Worm (Caenorhabditis elegans) whole organism, young adult: Measurements from ENCODE around the gene grl-11.
A peak's percentile ranks its signal among the peaks of the same experiment; 100 is the strongest.

Source experiments
- B0261.1 ChIP-seq: sonication (generic microtip); optimal IDR thresholded peaks from 2 replicates; lab custom pipeline; 2016; ENCODE audit warnings: mild to moderate bottlenecking, missing genetic modification characterization, moderate library complexity, missing compliant biosample characterization
- C17E4.6 ChIP-seq: fragments of 200-800 bp; sonication (Bioruptor generic); IDR thresholded peaks from 2 replicates; pipeline ENCODE4 v1.3.6; 2022; ENCODE audit warnings: missing genetic modification reagents, missing genetic modification characterization, missing compliant biosample characterization
- D2030.7 ChIP-seq: fragments of 200-800 bp; sonication (Bioruptor generic); IDR thresholded peaks from 2 replicates; pipeline ENCODE4 v1.3.6; 2022; ENCODE audit warnings: missing genetic modification reagents, missing genetic modification characterization, missing compliant biosample characterization
- F10E7.11 ChIP-seq: sonication (generic microtip); optimal IDR thresholded peaks from 2 replicates; lab custom pipeline; 2017; ENCODE audit warnings: mild to moderate bottlenecking, missing genetic modification characterization, moderate library complexity, missing compliant biosample characterization
- F22D6.2 ChIP-seq: sonication (generic microtip); optimal IDR thresholded peaks from 2 replicates; lab custom pipeline; 2016; ENCODE audit warnings: mild to moderate bottlenecking, missing genetic modification characterization, missing compliant biosample characterization
- F23B12.7 ChIP-seq: sonication (generic microtip); optimal IDR thresholded peaks from 2 replicates; lab custom pipeline; 2017; ENCODE audit warnings: missing genetic modification characterization, mild to moderate bottlenecking, missing compliant biosample characterization, antibody characterized with exemption, moderate library complexity; ENCODE audit not compliant: insufficient read depth
- F33H1.4 ChIP-seq: fragments of 200-800 bp; sonication (Bioruptor generic); IDR thresholded peaks from 2 replicates; pipeline ENCODE4 v1.3.6; 2022; ENCODE audit warnings: missing genetic modification reagents, missing genetic modification characterization, missing compliant biosample characterization
- F37B4.10 ChIP-seq: fragments of 200-800 bp; sonication (Bioruptor generic); IDR thresholded peaks from 2 replicates; pipeline ENCODE4 v1.3.6; 2022; ENCODE audit warnings: missing genetic modification characterization, missing compliant biosample characterization
- F39B2.1 ChIP-seq: fragments of 200-800 bp; sonication (Bioruptor generic); IDR thresholded peaks from 2 replicates; pipeline ENCODE4 v1.3.6; 2022; ENCODE audit warnings: missing genetic modification reagents, missing genetic modification characterization, missing compliant biosample characterization
- F55B11.4 ChIP-seq: sonication (generic microtip); optimal IDR thresholded peaks from 2 replicates; lab custom pipeline; 2016; ENCODE audit warnings: missing compliant biosample characterization, missing genetic modification characterization, borderline replicate concordance; ENCODE audit not compliant: insufficient read depth
- F57A8.1 ChIP-seq: fragments of 200-800 bp; sonication (Bioruptor generic); optimal IDR thresholded peaks from 2 replicates; lab custom pipeline; 2018; ENCODE audit warnings: mild to moderate bottlenecking, missing genetic modification characterization, moderate library complexity, missing compliant biosample characterization
- F57C9.4 ChIP-seq: sonication (generic microtip); optimal IDR thresholded peaks from 2 replicates; lab custom pipeline; 2017; ENCODE audit warnings: mild to moderate bottlenecking, missing genetic modification characterization, missing compliant biosample characterization
- T07F8.4 ChIP-seq: sonication (generic microtip); optimal IDR thresholded peaks from 2 replicates; lab custom pipeline; 2016; ENCODE audit warnings: mild to moderate bottlenecking, missing genetic modification characterization, moderate library complexity, missing compliant biosample characterization
- T26A5.8 ChIP-seq: sonication (generic microtip); optimal IDR thresholded peaks from 2 replicates; lab custom pipeline; 2016; ENCODE audit warnings: missing genetic modification characterization, missing compliant biosample characterization
- Y79H2A.3 ChIP-seq: fragments of 200-800 bp; sonication (Bioruptor generic); conservative IDR thresholded peaks from 2 replicates; pipeline ENCODE4 v1.3.6; 2022; ENCODE audit warnings: missing genetic modification reagents, missing genetic modification characterization, missing compliant biosample characterization
- ZK185.1 ChIP-seq: sonication (generic microtip); optimal IDR thresholded peaks from 2 replicates; lab custom pipeline; 2016; ENCODE audit warnings: mild to moderate bottlenecking, missing genetic modification characterization, missing compliant biosample characterization; ENCODE audit not compliant: poor library complexity, severe bottlenecking
- ama-1 ChIP-seq, 3 experiments: fragments of 150-350 bp in 1 of 3; sonication (generic microtip) in 2 of 3; optimal IDR thresholded peaks; 2 replicates each; lab custom pipeline; 2014 to 2018; ENCODE audit warnings: missing biosample characterization in 2 of 3, missing genetic modification characterization in 2 of 3, missing genetic modification reagents in 2 of 3
- aptf-2 ChIP-seq: fragments of 200-800 bp; sonication (Bioruptor generic); conservative IDR thresholded peaks from 2 replicates; pipeline ENCODE4 v1.3.6; 2022; ENCODE audit warnings: missing genetic modification reagents, missing genetic modification characterization, missing compliant biosample characterization
- attf-6 ChIP-seq: fragments of 200-800 bp; sonication (Bioruptor generic); IDR thresholded peaks from 2 replicates; pipeline ENCODE4 v1.3.6; 2022; ENCODE audit warnings: missing genetic modification reagents, missing genetic modification characterization, missing compliant biosample characterization
- bed-1 ChIP-seq: fragments of 200-800 bp; sonication (Bioruptor generic); IDR thresholded peaks from 2 replicates; pipeline ENCODE4 v1.3.6; 2022; ENCODE audit warnings: missing genetic modification reagents, missing genetic modification characterization, missing compliant biosample characterization
- ceh-100 ChIP-seq: fragments of 200-800 bp; sonication (Bioruptor generic); IDR thresholded peaks from 2 replicates; pipeline ENCODE4 v1.3.6; 2022; ENCODE audit warnings: missing genetic modification reagents, missing genetic modification characterization, missing compliant biosample characterization
- ceh-58 ChIP-seq: fragments of 200-800 bp; sonication (Bioruptor generic); IDR thresholded peaks from 2 replicates; pipeline ENCODE4 v1.3.6; 2022; ENCODE audit warnings: missing genetic modification characterization, missing compliant biosample characterization
- chd-7 ChIP-seq: sonication (generic microtip); optimal IDR thresholded peaks from 2 replicates; lab custom pipeline; 2016; ENCODE audit warnings: mild to moderate bottlenecking, missing genetic modification characterization, moderate library complexity, missing compliant biosample characterization
- dpff-1 ChIP-seq: sonication (generic microtip); optimal IDR thresholded peaks from 2 replicates; lab custom pipeline; 2017; ENCODE audit warnings: mild to moderate bottlenecking, missing genetic modification characterization, missing compliant biosample characterization
- dpl-1 ChIP-seq: fragments of 150-350 bp; optimal IDR thresholded peaks from 2 replicates; lab custom pipeline; 2014; ENCODE audit warnings: missing biosample characterization, missing genetic modification reagents, missing genetic modification characterization
- efl-1 ChIP-seq: fragments of 150-350 bp; optimal IDR thresholded peaks from 2 replicates; lab custom pipeline; 2014; ENCODE audit warnings: missing biosample characterization, missing genetic modification reagents, missing genetic modification characterization
- egl-18 ChIP-seq: fragments of 200-800 bp; sonication (Bioruptor generic); IDR thresholded peaks from 2 replicates; pipeline ENCODE4 v1.3.6; 2022; ENCODE audit warnings: missing genetic modification reagents, missing genetic modification characterization, missing compliant biosample characterization
- egl-44 ChIP-seq: fragments of 200-800 bp; sonication (Bioruptor generic); IDR thresholded peaks from 2 replicates; pipeline ENCODE4 v1.3.6; 2022; ENCODE audit warnings: missing genetic modification reagents, missing genetic modification characterization, missing compliant biosample characterization
- egrh-3 ChIP-seq: fragments of 200-800 bp; sonication (Bioruptor generic); IDR thresholded peaks from 2 replicates; pipeline ENCODE4 v1.3.6; 2022; ENCODE audit warnings: missing genetic modification reagents, missing genetic modification characterization, missing compliant biosample characterization
- gei-17 ChIP-seq: fragments of 200-800 bp; sonication (Bioruptor generic); optimal IDR thresholded peaks from 2 replicates; lab custom pipeline; 2018; ENCODE audit warnings: mild to moderate bottlenecking, missing genetic modification characterization, missing compliant biosample characterization
- him-1 ChIP-seq: sonication (generic microtip); optimal IDR thresholded peaks from 2 replicates; lab custom pipeline; 2016; ENCODE audit warnings: missing genotype, missing genetic modification reagents, missing genetic modification characterization, missing compliant biosample characterization
- hmg-1.2 ChIP-seq: fragments of 200-800 bp; sonication (Bioruptor generic); IDR thresholded peaks from 2 replicates; pipeline ENCODE4 v1.3.6; 2022; ENCODE audit warnings: missing genetic modification reagents, missing genetic modification characterization, missing compliant biosample characterization
- hsf-1 ChIP-seq: fragments of 200-800 bp; sonication (Bioruptor generic); IDR thresholded peaks from 2 replicates; pipeline ENCODE4 v1.3.6; 2022; ENCODE audit warnings: missing genetic modification reagents, missing genetic modification characterization, missing compliant biosample characterization
- lag-1 ChIP-seq: fragments of 200-800 bp; sonication (Bioruptor generic); IDR thresholded peaks from 2 replicates; pipeline ENCODE4 v1.3.6; 2022; ENCODE audit warnings: missing genetic modification reagents, missing genetic modification characterization, missing compliant biosample characterization
- lin-40 ChIP-seq: sonication (generic microtip); optimal IDR thresholded peaks from 2 replicates; lab custom pipeline; 2016; ENCODE audit warnings: missing genetic modification characterization, mild to moderate bottlenecking, missing compliant biosample characterization, missing genotype, missing genetic modification reagents
- lin-54 ChIP-seq: fragments of 200-800 bp; sonication (Bioruptor generic); optimal IDR thresholded peaks from 2 replicates; lab custom pipeline; 2018; ENCODE audit warnings: mild to moderate bottlenecking, missing genetic modification characterization, missing compliant biosample characterization
- lsl-1 ChIP-seq: fragments of 200-800 bp; sonication (Bioruptor generic); optimal IDR thresholded peaks from 2 replicates; lab custom pipeline; 2018; ENCODE audit warnings: mild to moderate bottlenecking, missing genetic modification characterization, moderate library complexity, missing compliant biosample characterization
- madf-3 ChIP-seq: fragments of 200-800 bp; sonication (Bioruptor generic); IDR thresholded peaks from 2 replicates; pipeline ENCODE4 v1.3.6; 2022; ENCODE audit warnings: missing genetic modification reagents, missing genetic modification characterization, missing compliant biosample characterization
- mxl-1 ChIP-seq: sonication (generic microtip); optimal IDR thresholded peaks from 2 replicates; lab custom pipeline; 2016; ENCODE audit warnings: missing genetic modification characterization, missing compliant biosample characterization
- nfyb-1 ChIP-seq: fragments of 200-800 bp; sonication (Bioruptor generic); IDR thresholded peaks from 2 replicates; pipeline ENCODE4 v1.3.6; 2022; ENCODE audit warnings: missing genetic modification reagents, missing genetic modification characterization, missing compliant biosample characterization
- nhr-90 ChIP-seq: sonication (generic microtip); optimal IDR thresholded peaks from 2 replicates; lab custom pipeline; 2016; ENCODE audit warnings: missing genotype, mild to moderate bottlenecking, missing genetic modification characterization, missing compliant biosample characterization
- pha-4 ChIP-seq: fragments of 150-350 bp; sonication (generic microtip); optimal IDR thresholded peaks from 2 replicates; lab custom pipeline; 2014; ENCODE audit warnings: missing biosample characterization, missing genetic modification reagents, missing genetic modification characterization
- repo-1 ChIP-seq: sonication (generic microtip); optimal IDR thresholded peaks from 2 replicates; lab custom pipeline; 2017; ENCODE audit warnings: mild to moderate bottlenecking, missing genetic modification characterization, missing compliant biosample characterization
- sdz-38 ChIP-seq: sonication (generic microtip); optimal IDR thresholded peaks from 2 replicates; lab custom pipeline; 2016; ENCODE audit warnings: missing genotype, missing genetic modification characterization, missing compliant biosample characterization
- snpc-3.4 ChIP-seq: sonication (generic microtip); optimal IDR thresholded peaks from 2 replicates; lab custom pipeline; 2017; ENCODE audit warnings: missing genetic modification characterization, mild to moderate bottlenecking, missing compliant biosample characterization, antibody characterized with exemption, moderate library complexity, missing genotype, missing genetic modification reagents
- snpc-4 ChIP-seq, 5 experiments: fragments of 150-350 bp in 1 of 5; sonication (generic microtip) in 4 of 5; optimal IDR thresholded peaks; 2 replicates each; lab custom pipeline; 2014 to 2018; ENCODE audit warnings: missing genetic modification characterization in 5 of 5, missing biosample characterization in 3 of 5, antibody characterized with exemption in 2 of 5, mild to moderate bottlenecking in 2 of 5, missing compliant biosample characterization in 2 of 5, missing genotype in 2 of 5, moderate library complexity in 2 of 5, missing genetic modification reagents in 1 of 5
- somi-1 ChIP-seq: fragments of 200-800 bp; sonication (Bioruptor generic); optimal IDR thresholded peaks from 2 replicates; lab custom pipeline; 2018; ENCODE audit warnings: mild to moderate bottlenecking, missing genetic modification characterization, missing compliant biosample characterization
- ztf-28 ChIP-seq: fragments of 200-800 bp; sonication (Bioruptor generic); IDR thresholded peaks from 2 replicates; pipeline ENCODE4 v1.3.6; 2022; ENCODE audit warnings: missing genetic modification reagents, missing genetic modification characterization, missing compliant biosample characterization

Gene grl-11

DNA sequence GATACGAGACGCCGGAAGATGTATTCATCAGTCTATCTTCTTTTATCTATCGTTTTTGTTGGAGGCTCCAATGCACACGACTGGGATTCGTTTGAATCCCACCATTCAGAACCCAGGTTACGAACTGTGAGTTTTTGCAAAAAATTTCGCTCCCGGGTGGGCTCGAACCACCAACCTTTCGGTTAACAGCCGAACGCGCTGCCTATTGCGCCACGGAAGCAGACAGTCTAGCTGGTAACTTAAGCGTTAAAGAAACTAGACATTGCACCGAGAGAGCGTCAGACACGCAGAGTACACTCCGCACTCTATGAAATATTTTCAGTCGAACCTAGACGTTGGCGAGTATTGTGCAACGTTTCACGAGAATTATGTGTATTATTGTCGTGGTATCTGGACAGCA is 14.1 kb downstream of the grl-11 start (continued):
- TF ChIP-seq ceh-58 (GFP tag; lab: Robert Waterston, UW) (no peak), ama-1 (optimal IDR thresholded peaks at IDR 0.05; lab: Kevin White, UChicago) (no peak), ama-1 (GFP tag; optimal IDR thresholded peaks at IDR 0.05; lab: Kevin White, UChicago) (peak in 1 of 2 experiments; percentile 3), egrh-3 (peak; percentile 46; the same call in 1 of the 2 replicates), F57C9.4 (tag; lab: Kevin White, UChicago) (no peak), hmg-1.2 (GFP tag; lab: Robert Waterston, UW) (peak; percentile 77), ZK185.1 (tag; lab: Kevin White, UChicago) (peak; percentile 45), F10E7.11 (tag; lab: Kevin White, UChicago) (no peak), F33H1.4 (GFP tag; lab: Robert Waterston, UW) (peak; percentile 32; the same call in 1 of the 2 replicates), hsf-1 (peak; percentile 9; the same call in 1 of the 2 replicates), lin-54 (GFP tag; lab: Kevin White, UChicago) (peak; percentile 54), dpff-1 (no peak), egl-44 (peak; percentile 88), nfyb-1 (GFP tag; lab: Robert Waterston, UW) (peak; percentile 85), egl-18 (0 out of 2 replicates have a peak, but pooled peaks have one; percentile 36), lin-40 (tag; lab: Kevin White, UChicago) (no peak), efl-1 (GFP tag; lab: Kevin White, UChicago) (no peak), lsl-1 (GFP tag; lab: Kevin White, UChicago) (peak; percentile 56), F39B2.1 (no peak), gei-17 (GFP tag; lab: Kevin White, UChicago) (no peak), T26A5.8 (tag; lab: Kevin White, UChicago) (no peak), ztf-28 (GFP tag; lab: Robert Waterston, UW) (no peak), dpl-1 (no peak), D2030.7 (GFP tag; lab: Robert Waterston, UW) (peak; percentile 76), T07F8.4 (tag; lab: Kevin White, UChicago) (peak; percentile 56), C17E4.6 (GFP tag; lab: Robert Waterston, UW) (no peak), F22D6.2 (tag; lab: Kevin White, UChicago) (no peak), bed-1 (no peak), attf-6 (GFP tag; lab: Robert Waterston, UW) (no peak), lag-1 (no peak), F57A8.1 (GFP tag; lab: Kevin White, UChicago) (no peak), snpc-4 (GFP tag; optimal IDR thresholded peaks at IDR 0.05; lab: Kevin White, UChicago) (peak; percentile 86), snpc-4 (tag; optimal IDR thresholded peaks at IDR 0.05; lab: Kevin White, UChicago) (peak; percentile 51 to 96 (median 88)), ceh-100 (GFP tag; lab: Robert Waterston, UW) (no peak; the same call in 1 of the 2 replicates), Y79H2A.3 (GFP tag; lab: Robert Waterston, UW) (0 out of 2 replicates have a peak, but pooled peaks have one; percentile 57), snpc-3.4 (tag; lab: Kevin White, UChicago) (peak; percentile 30), nhr-90 (tag; lab: Kevin White, UChicago) (peak; percentile 83), pha-4 (tag; lab: Kevin White, UChicago) (no peak), sdz-38 (tag; lab: Kevin White, UChicago) (no peak), chd-7 (peak; percentile 67), mxl-1 (tag; lab: Kevin White, UChicago) (peak; percentile 51), somi-1 (GFP tag; lab: Kevin White, UChicago) (peak; percentile 24), madf-3 (GFP tag; lab: Robert Waterston, UW) (peak; percentile 59; the same call in 1 of the 2 replicates), aptf-2 (GFP tag; lab: Robert Waterston, UW) (peak; percentile 69; the same call in 1 of the 2 replicates), repo-1 (tag; lab: Kevin White, UChicago) (peak; percentile 52), him-1 (tag; lab: Kevin White, UChicago) (peak; percentile 92), F23B12.7 (tag; lab: Kevin White, UChicago) (peak; percentile 34), F37B4.10 (GFP tag; lab: Robert Waterston, UW) (no peak), B0261.1 (tag; lab: Kevin White, UChicago) (peak; percentile 84), F55B11.4 (tag; lab: Kevin White, UChicago) (no peak)
